Worm (Caenorhabditis elegans) whole organism, late embryonic: ENCODE measurements around the gene ceh-13.

Source experiments
- elt-2 ChIP-seq: sonication (generic microtip); optimal IDR thresholded peaks from 2 replicates; lab custom pipeline; 2016; ENCODE audit warnings: missing genetic modification reagents, missing genetic modification characterization, missing compliant biosample characterization
- hlh-15 ChIP-seq: sonication (generic microtip); optimal IDR thresholded peaks from 2 replicates; lab custom pipeline; 2016; ENCODE audit warnings: missing genetic modification characterization, missing compliant biosample characterization

ce11 chrIII:7533012-7533411, 22.4 kb upstream of the ceh-13 start:
- no peak for TF ChIP-seq elt-2 (tag; lab: Kevin White, UChicago)
- TF ChIP-seq hlh-15 (tag; lab: Kevin White, UChicago), result no peak
